Worm (Caenorhabditis elegans) whole organism, L1 larva: ENCODE measurements around the gene F34D6.1.
A peak's percentile ranks its signal among the peaks of the same experiment; 100 is the strongest.
"Not testable (repeated sequence)": the region's sequence is repeated elsewhere in the genome, so short reads cannot be mapped to it uniquely, and the experiment has no call there.

Experiments
- C16A3.4 ChIP-seq: fragments of 150-350 bp; optimal IDR thresholded peaks from 2 replicates; lab custom pipeline; 2014; ENCODE audit warnings: missing biosample characterization, missing genetic modification characterization
- Y116A8C.19 ChIP-seq: sonication (generic microtip); optimal IDR thresholded peaks from 2 replicates; lab custom pipeline; 2016; ENCODE audit warnings: missing compliant biosample characterization, missing genetic modification characterization, borderline replicate concordance
- aha-1 ChIP-seq: fragments of 150-350 bp; optimal IDR thresholded peaks from 2 replicates; lab custom pipeline; 2014; ENCODE audit warnings: missing biosample characterization, missing genetic modification characterization
- alr-1 ChIP-seq: fragments of 200-800 bp; sonication (Bioruptor generic); optimal IDR thresholded peaks from 2 replicates; lab custom pipeline; 2018; ENCODE audit warnings: borderline replicate concordance, mild to moderate bottlenecking, missing genetic modification characterization, missing compliant biosample characterization
- ama-1 ChIP-seq: fragments of 150-350 bp; optimal IDR thresholded peaks from 2 replicates; lab custom pipeline; 2014
- blmp-1 ChIP-seq: fragments of 150-350 bp; optimal IDR thresholded peaks from 2 replicates; lab custom pipeline; 2014; ENCODE audit warnings: missing biosample characterization, missing genetic modification characterization
- ceh-8 ChIP-seq: fragments of 200-800 bp; sonication (Bioruptor generic); optimal IDR thresholded peaks from 2 replicates; lab custom pipeline; 2018; ENCODE audit warnings: mild to moderate bottlenecking, missing genetic modification characterization, moderate library complexity, missing compliant biosample characterization
- ceh-88 ChIP-seq: fragments of 200-800 bp; sonication (Bioruptor generic); IDR thresholded peaks from 2 replicates; pipeline ENCODE4 v1.3.6; 2022; ENCODE audit warnings: missing genetic modification characterization, missing compliant biosample characterization
- ces-1 ChIP-seq: fragments of 150-350 bp; optimal IDR thresholded peaks from 2 replicates; lab custom pipeline; 2014; ENCODE audit warnings: missing biosample characterization, missing genetic modification reagents, missing genetic modification characterization
- dpl-1 ChIP-seq, 3 experiments: fragments of 150-350 bp in 2 of 3; sonication (generic microtip) in 1 of 3; optimal IDR thresholded peaks; 2 replicates each; lab custom pipeline; 2014 to 2017; ENCODE audit warnings: missing biosample characterization in 3 of 3, missing genetic modification characterization in 3 of 3, missing genetic modification reagents in 3 of 3
- egl-13 ChIP-seq: sonication (generic microtip); optimal IDR thresholded peaks from 2 replicates; lab custom pipeline; 2016; ENCODE audit warnings: missing genotype, missing genetic modification reagents, missing genetic modification characterization, missing compliant biosample characterization
- egl-27 ChIP-seq, 2 experiments: fragments of 150-350 bp in 1 of 2; sonication (generic microtip); optimal IDR thresholded peaks; 3 replicates each; lab custom pipeline; 2017 to 2018; ENCODE audit warnings: missing biosample characterization in 2 of 2, missing genetic modification characterization in 2 of 2, missing genetic modification reagents in 2 of 2
- fkh-4 ChIP-seq: sonication (generic microtip); optimal IDR thresholded peaks from 2 replicates; lab custom pipeline; 2016; ENCODE audit warnings: missing compliant biosample characterization, missing genetic modification characterization, borderline replicate concordance
- fos-1 ChIP-seq: fragments of 150-350 bp; optimal IDR thresholded peaks from 2 replicates; lab custom pipeline; 2014; ENCODE audit warnings: missing biosample characterization, missing genetic modification characterization
- grh-1 ChIP-seq: fragments of 200-800 bp; sonication (Bioruptor generic); IDR thresholded peaks from 2 replicates; pipeline ENCODE4 v1.3.6; 2022; ENCODE audit warnings: missing genetic modification reagents, missing genetic modification characterization, missing compliant biosample characterization
- hlh-17 ChIP-seq: fragments of 200-800 bp; sonication (Bioruptor generic); optimal IDR thresholded peaks from 2 replicates; lab custom pipeline; 2018; ENCODE audit warnings: missing genetic modification characterization, mild to moderate bottlenecking, missing compliant biosample characterization, moderate library complexity, borderline replicate concordance
- irx-1 ChIP-seq: sonication (generic microtip); optimal IDR thresholded peaks from 2 replicates; lab custom pipeline; 2016; ENCODE audit warnings: missing genetic modification characterization, missing compliant biosample characterization
- isw-1 ChIP-seq: fragments of 200-800 bp; sonication (Bioruptor generic); IDR thresholded peaks from 2 replicates; pipeline ENCODE4 v1.3.6; 2022; ENCODE audit warnings: missing genetic modification characterization, missing compliant biosample characterization
- lin-13 ChIP-seq: fragments of 150-350 bp; optimal IDR thresholded peaks from 2 replicates; lab custom pipeline; 2014; ENCODE audit warnings: missing biosample characterization, missing genetic modification reagents, missing genetic modification characterization
- lin-35 ChIP-seq, 2 experiments: fragments of 150-350 bp; optimal IDR thresholded peaks; 2 replicates each; lab custom pipeline; 2014; ENCODE audit warnings: missing biosample characterization in 2 of 2, missing genetic modification characterization in 2 of 2, missing genetic modification reagents in 2 of 2
- lin-39 ChIP-seq: fragments of 150-350 bp; optimal IDR thresholded peaks from 2 replicates; lab custom pipeline; 2014; ENCODE audit warnings: missing biosample characterization, missing genetic modification reagents, missing genetic modification characterization
- lir-3 ChIP-seq: sonication (generic microtip); optimal IDR thresholded peaks from 2 replicates; lab custom pipeline; 2016; ENCODE audit warnings: mild to moderate bottlenecking, missing genetic modification characterization, moderate library complexity, missing compliant biosample characterization; ENCODE audit not compliant: poor library complexity
- lsy-2 ChIP-seq, 2 experiments: fragments of 150-350 bp; optimal IDR thresholded peaks; 2 replicates each; lab custom pipeline; 2014; ENCODE audit warnings: missing biosample characterization in 2 of 2, missing genetic modification characterization in 2 of 2
- mef-2 ChIP-seq: fragments of 150-350 bp; optimal IDR thresholded peaks from 2 replicates; lab custom pipeline; 2014; ENCODE audit warnings: missing biosample characterization, missing genetic modification characterization
- mep-1 ChIP-seq: fragments of 150-350 bp; optimal IDR thresholded peaks from 2 replicates; lab custom pipeline; 2014; ENCODE audit warnings: missing biosample characterization, missing genetic modification characterization
- nhr-11 ChIP-seq: fragments of 150-350 bp; optimal IDR thresholded peaks from 2 replicates; lab custom pipeline; 2014; ENCODE audit warnings: missing biosample characterization, missing genetic modification characterization
- nhr-20 ChIP-seq: sonication (generic microtip); optimal IDR thresholded peaks from 2 replicates; lab custom pipeline; 2016; ENCODE audit warnings: mild to moderate bottlenecking, missing genetic modification characterization, missing compliant biosample characterization
- nhr-237 ChIP-seq: fragments of 150-350 bp; optimal IDR thresholded peaks from 2 replicates; lab custom pipeline; 2014; ENCODE audit warnings: missing biosample characterization, missing genetic modification characterization
- nhr-71 ChIP-seq: sonication (generic microtip); optimal IDR thresholded peaks from 2 replicates; lab custom pipeline; 2016; ENCODE audit warnings: mild to moderate bottlenecking, missing genetic modification characterization, moderate library complexity, missing compliant biosample characterization
- nhr-76 ChIP-seq: sonication (generic microtip); optimal IDR thresholded peaks from 2 replicates; lab custom pipeline; 2017; ENCODE audit warnings: missing biosample characterization, missing genetic modification characterization
- nhr-85 ChIP-seq: sonication (generic microtip); peaks from one replicate; lab custom pipeline; 2016; ENCODE audit warnings: missing genetic modification characterization, inconsistent platforms, missing compliant biosample characterization
- pax-3 ChIP-seq: fragments of 200-800 bp; sonication (Bioruptor generic); optimal IDR thresholded peaks from 2 replicates; lab custom pipeline; 2018; ENCODE audit warnings: mild to moderate bottlenecking, missing genetic modification characterization, moderate library complexity, missing compliant biosample characterization
- skn-1 ChIP-seq: fragments of 150-350 bp; optimal IDR thresholded peaks from 2 replicates; lab custom pipeline; 2014; ENCODE audit warnings: missing biosample characterization, missing genetic modification characterization
- snu-23 ChIP-seq: sonication (generic microtip); optimal IDR thresholded peaks from 2 replicates; lab custom pipeline; 2016; ENCODE audit warnings: missing genetic modification characterization, missing compliant biosample characterization
- sox-4 ChIP-seq: sonication (generic microtip); optimal IDR thresholded peaks from 2 replicates; lab custom pipeline; 2016; ENCODE audit warnings: missing genetic modification characterization, missing compliant biosample characterization
- xbp-1 ChIP-seq: sonication (generic microtip); optimal IDR thresholded peaks from 2 replicates; lab custom pipeline; 2016; ENCODE audit warnings: missing genetic modification characterization, missing compliant biosample characterization
- zip-4 ChIP-seq: fragments of 200-800 bp; sonication (Bioruptor generic); optimal IDR thresholded peaks from 2 replicates; lab custom pipeline; 2018; ENCODE audit warnings: mild to moderate bottlenecking, missing genetic modification characterization, moderate library complexity, missing compliant biosample characterization
- ztf-11 ChIP-seq, 2 experiments: sonication (generic microtip); optimal IDR thresholded peaks; 2 replicates each; lab custom pipeline; 2016 to 2017; ENCODE audit warnings: missing genetic modification characterization in 2 of 2, missing biosample characterization in 1 of 2, missing compliant biosample characterization in 1 of 2

F34D6.1 gene

ce11 chrII:2646756-2647155 lies 34.3 kb downstream of the F34D6.1 start, which contains the start of gene F22E5.12:
Gene F22E5.12, minus strand, starts transcription at chrII:2646856.
- TF ChIP-seq xbp-1 (tag; lab: Kevin White, UChicago) = peak; percentile 2

ce11 chrII:2644498-2644897 lies 36.5 kb downstream of the F34D6.1 start, which contains the start of gene F22E5.11:
Gene F22E5.11, minus strand, starts transcription at chrII:2644598.
- TF ChIP-seq ceh-8 (GFP tag; lab: Kevin White, UChicago) = no peak
- TF ChIP-seq ceh-88 = no peak
- TF ChIP-seq skn-1 (tag; lab: Kevin White, UChicago) = no peak
- TF ChIP-seq grh-1 (GFP tag; lab: Robert Waterston, UW) = no peak
- TF ChIP-seq egl-13 (tag; lab: Kevin White, UChicago) = no peak
- no peak for TF ChIP-seq ztf-11 (tag; optimal IDR thresholded peaks at IDR 0.05; lab: Kevin White, UChicago)
- no peak for TF ChIP-seq isw-1 (GFP tag; lab: Robert Waterston, UW)

- no peak for TF ChIP-seq lin-13
- no peak for TF ChIP-seq nhr-71 (tag; lab: Kevin White, UChicago)
- no peak for TF ChIP-seq blmp-1
- TF ChIP-seq lin-39 (tag; lab: Kevin White, UChicago) = no peak
- no peak for TF ChIP-seq isw-1 (GFP tag; lab: Robert Waterston, UW)
- TF ChIP-seq dpl-1 (GFP tag; optimal IDR thresholded peaks at IDR 0.05; lab: Kevin White, UChicago) = no peak
- TF ChIP-seq hlh-17 (GFP tag; lab: Kevin White, UChicago) = no peak
- no peak for TF ChIP-seq ztf-11 (tag; optimal IDR thresholded peaks at IDR 0.05; lab: Kevin White, UChicago)
- TF ChIP-seq ama-1 (lab: Kevin White, UChicago) = no peak
- no peak for TF ChIP-seq fkh-4 (tag; lab: Kevin White, UChicago)
- TF ChIP-seq mef-2 (tag; lab: Kevin White, UChicago) = no peak
- TF ChIP-seq, all 84 proteins: peak for 0
Observed at ce11 chrII:2641777-2642176, 39.2 kb downstream of the F34D6.1 start, which contains the start of gene F22E5.7. Gene F22E5.7, plus strand, starts transcription at chrII:2642077.

- TF ChIP-seq ces-1 (no peak), alr-1 (tag; lab: Kevin White, UChicago) (no peak), ceh-88 (no peak), nhr-237 (tag; lab: Kevin White, UChicago) (no peak), hlh-17 (GFP tag; lab: Kevin White, UChicago) (no peak)
Observed at ce11 chrII:2640982-2641381, 40.0 kb downstream of the F34D6.1 start, which contains the start of gene F22E5.23. Gene F22E5.23, plus strand, starts transcription at chrII:2641282.

- TF ChIP-seq ama-1 (lab: Kevin White, UChicago); pax-3 (tag; lab: Kevin White, UChicago); fkh-4 (tag; lab: Kevin White, UChicago): not testable (repeated sequence)
- TF ChIP-seq, all 84 proteins: peak for 0; not testable (repeated sequence) for 84
Observed at ce11 chrII:2639401-2640088, 41.5 kb downstream of the F34D6.1 start, which contains the start of gene F22E5.8. Gene F22E5.8, plus strand, starts transcription at chrII:2640038.

ce11 chrII:2638062-2638461 lies 43.0 kb downstream of the F34D6.1 start, which contains the start of gene F22E5.9:
Gene F22E5.9, plus strand, starts transcription at chrII:2638388.
- no peak for TF ChIP-seq fos-1 (tag; lab: Kevin White, UChicago)
- peak; percentile 33 to 59 for TF ChIP-seq lsy-2 (tag; optimal IDR thresholded peaks at IDR 0.05; lab: Kevin White, UChicago)
- TF ChIP-seq ceh-8 (GFP tag; lab: Kevin White, UChicago) = no peak
- no peak for TF ChIP-seq aha-1
- TF ChIP-seq nhr-11 (tag; lab: Kevin White, UChicago) = no peak
- TF ChIP-seq nhr-20 (tag; lab: Kevin White, UChicago) = peak; percentile 25
- TF ChIP-seq dpl-1 (GFP tag; optimal IDR thresholded peaks at IDR 0.05; lab: Kevin White, UChicago) = peak; percentile 81 to 91 (median 89)
- peak; percentile 57 for TF ChIP-seq skn-1 (tag; lab: Kevin White, UChicago)
- TF ChIP-seq Y116A8C.19 (tag; lab: Kevin White, UChicago) = no peak
- TF ChIP-seq sox-4 (tag; lab: Kevin White, UChicago) = no peak
- peak; percentile 16 for TF ChIP-seq C16A3.4
- TF ChIP-seq lir-3 (tag; lab: Kevin White, UChicago) = no peak
- TF ChIP-seq mep-1 (tag; lab: Kevin White, UChicago) = no peak
- peak; percentile 80 to 92 for TF ChIP-seq lin-35 (GFP tag; optimal IDR thresholded peaks at IDR 0.05; lab: Kevin White, UChicago)
- TF ChIP-seq blmp-1 = peak; percentile 13
- TF ChIP-seq nhr-85 = peak; percentile 48
- TF ChIP-seq irx-1 (tag; lab: Kevin White, UChicago) = peak; percentile 4
- no peak for TF ChIP-seq zip-4 (GFP tag; lab: Kevin White, UChicago)
- peak; percentile 9 for TF ChIP-seq xbp-1 (tag; lab: Kevin White, UChicago)
- no peak for TF ChIP-seq snu-23 (GFP tag; lab: Kevin White, UChicago)
- TF ChIP-seq nhr-76 (tag; lab: Kevin White, UChicago) = no peak
- TF ChIP-seq egl-27 (tag; optimal IDR thresholded peaks at IDR 0.05; lab: Kevin White, UChicago) = no peak
